Fruit fly (Drosophila melanogaster): Measurements from ENCODE around the gene betaTub65B.

dm6 chr3L:6556221-6556620 lies 25.7 kb downstream of the betaTub65B start:
- no peak for TF ChIP-seq CG8478 (optimal IDR thresholded peaks at IDR 0.05)
- TF ChIP-seq CTCF (optimal IDR thresholded peaks at IDR 0.05), result no peak
